Fruit fly (Drosophila melanogaster): ENCODE data around the gene CG32631.

DNA sequence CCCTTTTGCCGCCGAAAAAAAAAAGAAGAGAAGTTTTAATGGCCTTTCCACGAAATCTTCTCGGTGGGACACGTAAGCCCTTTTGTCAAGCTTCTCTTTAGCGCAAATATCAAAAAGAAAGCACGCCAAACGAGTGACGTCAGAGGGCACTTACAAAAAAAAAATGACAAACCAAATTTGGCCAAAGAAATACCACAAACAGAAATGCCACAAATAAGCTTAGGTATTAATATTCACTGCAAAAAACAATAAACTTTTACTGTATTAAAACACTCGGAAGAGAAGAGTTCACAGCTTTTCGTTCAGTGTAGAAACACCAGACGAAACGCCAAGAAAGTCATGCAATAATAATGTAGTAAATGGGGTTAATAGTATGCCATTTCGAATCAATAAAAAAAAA is 11.9 kb downstream of the CG32631 start:
- TF ChIP-seq CG8478 (optimal IDR thresholded peaks at IDR 0.05) (no peak), CTCF (optimal IDR thresholded peaks at IDR 0.05) (no peak)

Measured in S2 (cell line).